Fruit fly (Drosophila melanogaster) whole organism, embryonic: ENCODE results near the gene CG13012.

Experiments
- CG1024 ChIP-seq: fragments of 200-800 bp; sonication (Bioruptor generic); IDR thresholded peaks from 2 replicates; pipeline ENCODE4 v1.3.6; 2022; ENCODE audit warnings: missing biosample characterization, missing genetic modification characterization
- CG10274 ChIP-seq: fragments of 200-800 bp; sonication (Bioruptor generic); optimal IDR thresholded peaks from 3 replicates; lab custom pipeline; 2017; ENCODE audit warnings: missing biosample characterization, mild to moderate bottlenecking, missing genetic modification characterization
- CG12942 ChIP-seq: fragments of 200-800 bp; sonication (Bioruptor generic); optimal IDR thresholded peaks from 3 replicates; lab custom pipeline; 2016; ENCODE audit warnings: missing biosample characterization, missing genetic modification characterization
- CG13123 ChIP-seq: fragments of 200-800 bp; sonication (Bioruptor generic); optimal IDR thresholded peaks from 2 replicates; lab custom pipeline; 2016; ENCODE audit warnings: missing biosample characterization, missing genetic modification characterization
- CG14710 ChIP-seq: fragments of 200-800 bp; sonication (Bioruptor generic); optimal IDR thresholded peaks from 3 replicates; lab custom pipeline; 2019; ENCODE audit warnings: missing biosample characterization, mild to moderate bottlenecking, missing genetic modification characterization, moderate library complexity
- CG15514 ChIP-seq: fragments of 200-800 bp; sonication (Bioruptor generic); optimal IDR thresholded peaks from 3 replicates; lab custom pipeline; 2017; ENCODE audit warnings: missing biosample characterization, missing genetic modification characterization, mild to moderate bottlenecking, moderate library complexity, missing genetic modification reagents
- CG16863 ChIP-seq: fragments of 200-800 bp; sonication (Bioruptor generic); optimal IDR thresholded peaks from 3 replicates; lab custom pipeline; 2016; ENCODE audit warnings: missing biosample characterization, missing genetic modification characterization
- CG17328 ChIP-seq: fragments of 200-800 bp; sonication (Bioruptor generic); IDR thresholded peaks from 2 replicates; pipeline ENCODE4 v1.3.6; 2022; ENCODE audit warnings: missing biosample characterization, missing genetic modification characterization
- CG17612 ChIP-seq: fragments of 200-800 bp; sonication (Bioruptor generic); IDR thresholded peaks from 2 replicates; pipeline ENCODE4 v1.3.6; 2022; ENCODE audit warnings: missing biosample characterization, missing genetic modification characterization
- CG18011 ChIP-seq: fragments of 200-800 bp; sonication (Bioruptor generic); optimal IDR thresholded peaks from 2 replicates; lab custom pipeline; 2017; ENCODE audit warnings: missing biosample characterization, missing genetic modification characterization, mild to moderate bottlenecking, moderate library complexity, missing genotype
- CG18764 ChIP-seq: fragments of 200-800 bp; sonication (Bioruptor generic); optimal IDR thresholded peaks from 3 replicates; lab custom pipeline; 2016; ENCODE audit warnings: missing biosample characterization, missing genetic modification characterization
- CG30403 ChIP-seq: fragments of 200-800 bp; sonication (Bioruptor generic); optimal IDR thresholded peaks from 3 replicates; lab custom pipeline; 2016; ENCODE audit warnings: missing biosample characterization, missing genetic modification characterization
- CG3163 ChIP-seq: fragments of 200-800 bp; sonication (Bioruptor generic); optimal IDR thresholded peaks from 3 replicates; lab custom pipeline; 2016; ENCODE audit warnings: missing biosample characterization, missing genetic modification characterization
- CG3407 ChIP-seq: fragments of 200-800 bp; sonication (Bioruptor generic); optimal IDR thresholded peaks from 2 replicates; lab custom pipeline; 2018; ENCODE audit warnings: missing biosample characterization, mild to moderate bottlenecking, missing genetic modification characterization
- CG8290 ChIP-seq, 3 experiments: fragments of 200-800 bp; sonication (Bioruptor generic); optimal IDR thresholded peaks; 2 replicates each; lab custom pipeline; 2016 to 2019; ENCODE audit warnings: missing biosample characterization in 3 of 3, missing genetic modification characterization in 3 of 3, mild to moderate bottlenecking in 2 of 3, moderate library complexity in 1 of 3
- CG9437 ChIP-seq: fragments of 200-800 bp; sonication (Bioruptor generic); optimal IDR thresholded peaks from 2 replicates; lab custom pipeline; 2018; ENCODE audit warnings: missing biosample characterization, mild to moderate bottlenecking, missing genetic modification characterization
- CG9609 ChIP-seq: fragments of 200-800 bp; sonication (Bioruptor generic); optimal IDR thresholded peaks from 3 replicates; lab custom pipeline; 2016; ENCODE audit warnings: missing biosample characterization, missing genetic modification characterization
- CG9817 ChIP-seq: fragments of 200-800 bp; sonication (Bioruptor generic); optimal IDR thresholded peaks from 2 replicates; lab custom pipeline; 2018; ENCODE audit warnings: missing biosample characterization, mild to moderate bottlenecking, missing genetic modification characterization, moderate library complexity
- Chrac-16 ChIP-seq: fragments of 200-800 bp; sonication (Bioruptor generic); optimal IDR thresholded peaks from 3 replicates; lab custom pipeline; 2016; ENCODE audit warnings: missing biosample characterization, missing genetic modification characterization
- CrebB ChIP-seq: fragments of 200-800 bp; sonication (Bioruptor generic); optimal IDR thresholded peaks from 3 replicates; lab custom pipeline; 2018; ENCODE audit warnings: missing biosample characterization, mild to moderate bottlenecking, missing genetic modification characterization
- HmgZ ChIP-seq: fragments of 200-800 bp; sonication (Bioruptor generic); optimal IDR thresholded peaks from 2 replicates; lab custom pipeline; 2018; ENCODE audit warnings: missing biosample characterization, mild to moderate bottlenecking, missing genetic modification characterization
- Lhr ChIP-seq: fragments of 200-800 bp; sonication (Bioruptor generic); optimal IDR thresholded peaks from 3 replicates; lab custom pipeline; 2017; ENCODE audit warnings: mild to moderate bottlenecking, missing biosample characterization, missing genetic modification reagents, missing genetic modification characterization
- NFAT ChIP-seq: fragments of 200-800 bp; sonication (Bioruptor generic); IDR thresholded peaks from 2 replicates; pipeline ENCODE4 v1.3.6; 2022; ENCODE audit warnings: missing biosample characterization, missing genetic modification characterization
- Nf-YA ChIP-seq: fragments of 200-800 bp; sonication (Bioruptor generic); IDR thresholded peaks from 2 replicates; pipeline ENCODE4 v1.3.6; 2022; ENCODE audit warnings: missing biosample characterization, missing genetic modification characterization
- NfI ChIP-seq: fragments of 200-800 bp; sonication (Bioruptor generic); optimal IDR thresholded peaks from 3 replicates; lab custom pipeline; 2018; ENCODE audit warnings: missing biosample characterization, mild to moderate bottlenecking, missing genetic modification characterization, moderate library complexity
- Ravus ChIP-seq: fragments of 200-800 bp; sonication (Bioruptor generic); IDR thresholded peaks from 2 replicates; pipeline ENCODE4 v1.3.6; 2022; ENCODE audit warnings: missing biosample characterization, missing genetic modification characterization
- Sox100B ChIP-seq: fragments of 200-800 bp; sonication (Bioruptor generic); optimal IDR thresholded peaks from 3 replicates; lab custom pipeline; 2018; ENCODE audit warnings: missing biosample characterization, mild to moderate bottlenecking, missing genetic modification characterization
- Stat92E ChIP-seq, 3 experiments: fragments of >200 bp in 2 of 3; fragments of 200-800 bp in 1 of 3; sonication (Bioruptor generic) in 1 of 3; optimal IDR thresholded peaks; 2 replicates each; lab custom pipeline; 2017 to 2019; ENCODE audit warnings: missing biosample characterization in 3 of 3, missing genetic modification characterization in 3 of 3, mild to moderate bottlenecking in 1 of 3, moderate library complexity in 1 of 3
- ash1 ChIP-seq: fragments of 200-800 bp; sonication (Bioruptor generic); optimal IDR thresholded peaks from 2 replicates; lab custom pipeline; 2018; ENCODE audit warnings: missing biosample characterization, mild to moderate bottlenecking, missing genetic modification characterization
- bbx ChIP-seq: fragments of 200-800 bp; sonication (Bioruptor generic); IDR thresholded peaks from 2 replicates; pipeline ENCODE4 v1.3.6; 2022; ENCODE audit warnings: missing biosample characterization, missing genetic modification characterization; ENCODE audit not compliant: partially characterized antibody
- bsh ChIP-seq, 2 experiments: fragments of 200-800 bp; sonication (Bioruptor generic); optimal IDR thresholded peaks; 2 replicates each; lab custom pipeline; 2017 to 2018; ENCODE audit warnings: mild to moderate bottlenecking in 2 of 2, missing biosample characterization in 2 of 2, missing genetic modification characterization in 2 of 2, moderate library complexity in 1 of 2
- cas ChIP-seq: fragments of 200-800 bp; sonication (Bioruptor generic); IDR thresholded peaks from 2 replicates; pipeline ENCODE4 v1.3.6; 2022; ENCODE audit warnings: missing biosample characterization, missing genetic modification characterization
- cato ChIP-seq: fragments of 200-800 bp; sonication (Bioruptor generic); optimal IDR thresholded peaks from 2 replicates; lab custom pipeline; 2016; ENCODE audit warnings: missing biosample characterization, missing genetic modification characterization, borderline replicate concordance
- corto ChIP-seq: fragments of 200-800 bp; sonication (Bioruptor generic); optimal IDR thresholded peaks from 2 replicates; lab custom pipeline; 2016; ENCODE audit warnings: missing biosample characterization, mild to moderate bottlenecking, missing genetic modification characterization, moderate library complexity
- crp ChIP-seq, 2 experiments: fragments of 200-800 bp; sonication (Bioruptor generic); optimal IDR thresholded peaks; 2 replicates in 1 of 2; 3 replicates in 1 of 2; lab custom pipeline; 2017; ENCODE audit warnings: missing biosample characterization in 2 of 2, missing genetic modification characterization in 2 of 2, mild to moderate bottlenecking in 1 of 2, moderate library complexity in 1 of 2
- dimm ChIP-seq: fragments of 200-800 bp; sonication (Bioruptor generic); IDR thresholded peaks from 2 replicates; pipeline ENCODE4 v1.3.6; 2022; ENCODE audit warnings: missing biosample characterization, missing genetic modification characterization
- dmrt11E ChIP-seq: fragments of 200-800 bp; sonication (Bioruptor generic); optimal IDR thresholded peaks from 3 replicates; lab custom pipeline; 2018; ENCODE audit warnings: missing biosample characterization, mild to moderate bottlenecking, missing genetic modification characterization, moderate library complexity
- dysf ChIP-seq: fragments of 200-800 bp; sonication (Bioruptor generic); IDR thresholded peaks from 3 replicates; pipeline ENCODE4 v1.3.6; 2022; ENCODE audit warnings: missing biosample characterization, missing genetic modification characterization
- gsb ChIP-seq: fragments of 200-800 bp; sonication (Bioruptor generic); IDR thresholded peaks from 2 replicates; pipeline ENCODE4 v1.3.6; 2022; ENCODE audit warnings: missing biosample characterization, missing genetic modification characterization
- ind ChIP-seq: fragments of 200-800 bp; sonication (Bioruptor generic); optimal IDR thresholded peaks from 3 replicates; lab custom pipeline; 2016; ENCODE audit warnings: missing biosample characterization, missing genetic modification characterization
- nerfin-2 ChIP-seq: fragments of 200-800 bp; sonication (Bioruptor generic); IDR thresholded peaks from 2 replicates; pipeline ENCODE4 v1.3.6; 2022; ENCODE audit warnings: missing biosample characterization, missing genetic modification characterization; ENCODE audit not compliant: partially characterized antibody
- pfk ChIP-seq: fragments of 200-800 bp; sonication (Bioruptor generic); optimal IDR thresholded peaks from 2 replicates; lab custom pipeline; 2018; ENCODE audit warnings: missing biosample characterization, mild to moderate bottlenecking, missing genetic modification characterization, moderate library complexity
- repo ChIP-seq: fragments of 200-800 bp; sonication (Bioruptor generic); optimal IDR thresholded peaks from 2 replicates; lab custom pipeline; 2016; ENCODE audit warnings: missing biosample characterization, missing genetic modification characterization
- row ChIP-seq: fragments of 200-800 bp; sonication (Bioruptor generic); IDR thresholded peaks from 3 replicates; pipeline ENCODE4 v1.3.6; 2022; ENCODE audit warnings: missing biosample characterization, missing genetic modification characterization
- slp2 ChIP-seq: fragments of 200-800 bp; sonication (Bioruptor generic); optimal IDR thresholded peaks from 2 replicates; lab custom pipeline; 2016; ENCODE audit warnings: missing biosample characterization, missing genetic modification characterization
- unc-4 ChIP-seq: fragments of 200-800 bp; sonication (Bioruptor generic); IDR thresholded peaks from 2 replicates; pipeline ENCODE4 v1.3.6; 2022; ENCODE audit warnings: missing biosample characterization, missing genetic modification characterization; ENCODE audit not compliant: partially characterized antibody
- zfh2 ChIP-seq: fragments of 200-800 bp; sonication (Bioruptor generic); optimal IDR thresholded peaks from 2 replicates; lab custom pipeline; 2016; ENCODE audit warnings: missing biosample characterization, missing genetic modification characterization

Gene CG13012

dm6 chrX:16650078-16651063 lies 26.2 kb downstream of the CG13012 start (continued):
- no peak for TF ChIP-seq corto (GFP tag; lab: Kevin White, UChicago)
- no peak for TF ChIP-seq ash1 (GFP tag; lab: Kevin White, UChicago)
- TF ChIP-seq dysf (GFP tag; lab: Robert Waterston, UW), result peak; percentile 80
- no peak for TF ChIP-seq dmrt11E (tag; lab: Kevin White, UChicago)
- TF ChIP-seq CG1024, result no peak
- no peak for TF ChIP-seq cas (GFP tag; lab: Robert Waterston, UW)
- TF ChIP-seq slp2 (GFP tag; lab: Kevin White, UChicago), result peak; percentile 70
- TF ChIP-seq zfh2 (GFP tag; lab: Kevin White, UChicago), result no peak
- no peak for TF ChIP-seq bbx
- no peak for TF ChIP-seq nerfin-2 (GFP tag; lab: Robert Waterston, UW)
- TF ChIP-seq CrebB (tag; lab: Kevin White, UChicago), result no peak
- no peak for TF ChIP-seq Lhr
- no peak for TF ChIP-seq bsh (GFP tag; optimal IDR thresholded peaks at IDR 0.05; lab: Kevin White, UChicago)
- no peak for TF ChIP-seq Ravus (GFP tag; lab: Robert Waterston, UW)
- TF ChIP-seq CG17612 (GFP tag; lab: Robert Waterston, UW), result no peak
- no peak for TF ChIP-seq CG18011
- TF ChIP-seq dimm, result peak; percentile 56; the same call in 1 of the 2 replicates
- no peak for TF ChIP-seq crp (GFP tag; optimal IDR thresholded peaks at IDR 0.05; lab: Kevin White, UChicago)
- TF ChIP-seq CG3407, result no peak
- no peak for TF ChIP-seq gsb
- peak; percentile 54 for TF ChIP-seq row
- peak; percentile 12 for TF ChIP-seq ind (GFP tag; lab: Kevin White, UChicago)
- TF ChIP-seq CG10274 (GFP tag; lab: Kevin White, UChicago), result no peak
- no peak for TF ChIP-seq CG9817 (tag; lab: Kevin White, UChicago)
- no peak for TF ChIP-seq Chrac-16
- no peak for TF ChIP-seq CG3163 (GFP tag; lab: Kevin White, UChicago)
- TF ChIP-seq CG8290 (GFP tag; optimal IDR thresholded peaks at IDR 0.05; lab: Kevin White, UChicago), result no peak
- TF ChIP-seq CG8290 (tag; optimal IDR thresholded peaks at IDR 0.05; lab: Kevin White, UChicago), result peak in 1 of 2 experiments; percentile 15
- TF ChIP-seq CG13123 (GFP tag; lab: Kevin White, UChicago), result no peak
- no peak for TF ChIP-seq CG12942 (GFP tag; lab: Kevin White, UChicago)
- no peak for TF ChIP-seq CG9609 (GFP tag; lab: Kevin White, UChicago)
- TF ChIP-seq Nf-YA, result 0 out of 2 replicates have a peak, but pooled peaks have one; percentile 6
- no peak for TF ChIP-seq HmgZ (tag; lab: Kevin White, UChicago)
- TF ChIP-seq CG15514 (GFP tag; lab: Kevin White, UChicago), result no peak
- no peak for TF ChIP-seq CG9437
- no peak for TF ChIP-seq NfI
- no peak for TF ChIP-seq pfk (GFP tag; lab: Kevin White, UChicago)
- TF ChIP-seq CG18764 (GFP tag; lab: Kevin White, UChicago), result no peak
- no peak for TF ChIP-seq CG14710 (tag; lab: Kevin White, UChicago)
- TF ChIP-seq CG16863 (GFP tag; lab: Kevin White, UChicago), result no peak
- 0 out of 2 replicates have a peak, but pooled peaks have one; percentile 5 for TF ChIP-seq CG17328
- TF ChIP-seq cato (GFP tag; lab: Kevin White, UChicago), result no peak
- no peak for TF ChIP-seq unc-4 (GFP tag; lab: Robert Waterston, UW)
- TF ChIP-seq NFAT (GFP tag; lab: Robert Waterston, UW), result no peak
- no peak for TF ChIP-seq Stat92E (GFP tag; optimal IDR thresholded peaks at IDR 0.05; lab: Kevin White, UChicago)
- TF ChIP-seq repo (GFP tag; lab: Kevin White, UChicago), result no peak
- TF ChIP-seq Sox100B, result no peak
- no peak for TF ChIP-seq CG30403 (GFP tag; lab: Kevin White, UChicago)
